Worm (Caenorhabditis elegans): ENCODE results near the gene sri-54.

sri-54 gene

ce11 chrII:3123206-3123605 lies 14.5 kb downstream of the sri-54 start, which contains the start of gene srh-71:
Gene srh-71 (plus strand): TSS chrII:3123506.
- TF ChIP-seq pag-3 (tag; optimal IDR thresholded peaks at IDR 0.05; ENCODE audit: borderline replicate concordance, insufficient read depth): no peak
- no peak for TF ChIP-seq ceh-90 (tag; optimal IDR thresholded peaks at IDR 0.05)
- no peak for TF ChIP-seq nhr-71 (tag; optimal IDR thresholded peaks at IDR 0.05)
- no peak for TF ChIP-seq C16A3.4 (tag; optimal IDR thresholded peaks at IDR 0.05)
- no peak for TF ChIP-seq snpc-4 (tag; optimal IDR thresholded peaks at IDR 0.05)
- TF ChIP-seq irx-1 (tag; optimal IDR thresholded peaks at IDR 0.05): no peak
- no peak for TF ChIP-seq fkh-4 (tag; optimal IDR thresholded peaks at IDR 0.05; ENCODE audit: borderline replicate concordance)
- TF ChIP-seq fos-1 (tag; optimal IDR thresholded peaks at IDR 0.05): no peak
- TF ChIP-seq mab-9 (GFP tag; IDR thresholded peaks at IDR 0.05): no peak
- no peak for TF ChIP-seq mep-1 (tag; optimal IDR thresholded peaks at IDR 0.05)
- TF ChIP-seq dpl-1 (GFP tag; optimal IDR thresholded peaks at IDR 0.05): no peak
- no peak for TF ChIP-seq snu-23 (GFP tag; optimal IDR thresholded peaks at IDR 0.05)
- TF ChIP-seq lin-35 (GFP tag; optimal IDR thresholded peaks at IDR 0.05): no peak
- TF ChIP-seq unc-98 (GFP tag; IDR thresholded peaks at IDR 0.05): no peak
- TF ChIP-seq skn-1 (tag; optimal IDR thresholded peaks at IDR 0.05): no peak
- no peak for TF ChIP-seq unc-30 (tag; optimal IDR thresholded peaks at IDR 0.05)
- TF ChIP-seq nhr-77 (tag; optimal IDR thresholded peaks at IDR 0.05): no peak

ce11 chrII:3118907-3119382 lies 18.8 kb downstream of the sri-54 start, which contains the start of gene T10D4.6:
Gene T10D4.6 (plus strand): TSS chrII:3119332.
- TF ChIP-seq irx-1 (tag; optimal IDR thresholded peaks at IDR 0.05): no peak
- TF ChIP-seq tbx-2 (tag; optimal IDR thresholded peaks at IDR 0.05): peak; percentile 37
- TF ChIP-seq lsy-2 (tag; optimal IDR thresholded peaks at IDR 0.05): peak in 1 of 2 experiments; percentile 40
- no peak for TF ChIP-seq fkh-4 (tag; optimal IDR thresholded peaks at IDR 0.05; ENCODE audit: borderline replicate concordance)
- TF ChIP-seq efl-1 (optimal IDR thresholded peaks at IDR 0.05): peak; percentile 51 to 67
- peak in 1 of 2 experiments; percentile 45 for TF ChIP-seq efl-1 (GFP tag; optimal IDR thresholded peaks at IDR 0.05 in 1 of 2)
- peak; percentile 80 for TF ChIP-seq F16B12.6 (tag; optimal IDR thresholded peaks at IDR 0.05)
- no peak for TF ChIP-seq C04F5.9 (tag; optimal IDR thresholded peaks at IDR 0.05)
- TF ChIP-seq nhr-19 (GFP tag; conservative IDR thresholded peaks at IDR 0.05): 0 out of 2 replicates have a peak, but pooled peaks have one; percentile 9
- no peak for TF ChIP-seq elt-3 (tag; optimal IDR thresholded peaks at IDR 0.05)
- TF ChIP-seq ama-1 (optimal IDR thresholded peaks at IDR 0.05): no peak
- TF ChIP-seq snu-23 (GFP tag; optimal IDR thresholded peaks at IDR 0.05): peak; percentile 44
- TF ChIP-seq lin-35 (GFP tag; optimal IDR thresholded peaks at IDR 0.05): peak; percentile 46 to 63
- peak; percentile 22 for TF ChIP-seq rnt-1 (tag; optimal IDR thresholded peaks at IDR 0.05)
- peak in 1 of 3 experiments; percentile 19 for TF ChIP-seq ceh-82 (tag; optimal IDR thresholded peaks at IDR 0.05)
- no peak for TF ChIP-seq nhr-71 (tag; optimal IDR thresholded peaks at IDR 0.05)
- no peak for TF ChIP-seq sup-37 (GFP tag; optimal IDR thresholded peaks at IDR 0.05)
- peak; percentile 17 to 51 (median 18) for TF ChIP-seq dpl-1 (GFP tag; optimal IDR thresholded peaks at IDR 0.05)
- peak; percentile 34 for TF ChIP-seq mep-1 (tag; optimal IDR thresholded peaks at IDR 0.05)

ce11 chrII:3117471-3117870 lies 20.2 kb downstream of the sri-54 start, which contains the start of gene T10D4.7:
Gene T10D4.7 (plus strand): TSS chrII:3117771.
- TF ChIP-seq hlh-4 (tag; optimal IDR thresholded peaks at IDR 0.05): no peak
- no peak for TF ChIP-seq fkh-4 (tag; optimal IDR thresholded peaks at IDR 0.05; ENCODE audit: borderline replicate concordance)
- TF ChIP-seq dpl-1 (GFP tag; optimal IDR thresholded peaks at IDR 0.05): no peak
- TF ChIP-seq unc-130 (tag; optimal IDR thresholded peaks at IDR 0.05): no peak

ce11 chrII:3113934-3114333 lies 23.8 kb downstream of the sri-54 start, which contains the start of gene clec-123:
Gene clec-123 (plus strand): TSS chrII:3114234.
- no peak for TF ChIP-seq ets-5 (GFP tag; IDR thresholded peaks at IDR 0.05)
- TF ChIP-seq nhr-19 (GFP tag; conservative IDR thresholded peaks at IDR 0.05): no peak
- no peak for TF ChIP-seq hpl-2 (GFP tag; optimal IDR thresholded peaks at IDR 0.05)
- no peak for TF ChIP-seq ceh-82 (tag; optimal IDR thresholded peaks at IDR 0.05)
- no peak for TF ChIP-seq mef-2 (tag; optimal IDR thresholded peaks at IDR 0.05)
- TF ChIP-seq rnt-1 (tag; optimal IDR thresholded peaks at IDR 0.05): no peak
- TF ChIP-seq lin-15B (tag; optimal IDR thresholded peaks at IDR 0.05): no peak
- TF ChIP-seq lin-35 (GFP tag; optimal IDR thresholded peaks at IDR 0.05): no peak
- TF ChIP-seq snu-23 (GFP tag; optimal IDR thresholded peaks at IDR 0.05): no peak
- no peak for TF ChIP-seq nhr-47 (tag; optimal IDR thresholded peaks at IDR 0.05)
- no peak for TF ChIP-seq nhr-76 (tag; optimal IDR thresholded peaks at IDR 0.05)
- no peak for TF ChIP-seq hlh-17 (GFP tag; optimal IDR thresholded peaks at IDR 0.05; ENCODE audit: borderline replicate concordance)
- TF ChIP-seq fkh-10 (GFP tag; optimal IDR thresholded peaks at IDR 0.05): no peak
- no peak for TF ChIP-seq nhr-84 (tag; optimal IDR thresholded peaks at IDR 0.05)
- no peak for TF ChIP-seq lin-39 (tag; optimal IDR thresholded peaks at IDR 0.05)
- TF ChIP-seq aly-2 (tag; optimal IDR thresholded peaks at IDR 0.05): no peak
- TF ChIP-seq alr-1 (tag; optimal IDR thresholded peaks at IDR 0.05; ENCODE audit: borderline replicate concordance): no peak
- no peak for TF ChIP-seq isw-1 (GFP tag; IDR thresholded peaks at IDR 0.05)
- no peak for TF ChIP-seq aha-1 (tag; optimal IDR thresholded peaks at IDR 0.05)

Data from whole organism, L1 larva.